Worm (Caenorhabditis elegans): ENCODE data around the gene lip-1.
"Not testable (repeated sequence)": the region's sequence is repeated elsewhere in the genome, so short reads cannot be mapped to it uniquely, and the experiment has no call there.

The lip-1 gene

ce11 chrIV:6824622-6825021, 18.1 kb upstream of the lip-1 start, which contains the start of gene H20E11.3 (continued):
- no peak for TF ChIP-seq skn-1 (tag; optimal IDR thresholded peaks at IDR 0.05)
- TF ChIP-seq elt-3 (tag; optimal IDR thresholded peaks at IDR 0.05), result no peak

ce11 chrIV:6827477-6827876, 15.3 kb upstream of the lip-1 start, which contains the start of gene H20E11.2:
Gene H20E11.2, plus strand, starts transcription at chrIV:6827777.
- not testable (repeated sequence) for TF ChIP-seq lir-3 (tag; optimal IDR thresholded peaks at IDR 0.05; ENCODE audit: poor library complexity); dsc-1 (tag; optimal IDR thresholded peaks at IDR 0.05); irx-1 (tag; optimal IDR thresholded peaks at IDR 0.05)

- no peak for TF ChIP-seq nhr-71 (tag; optimal IDR thresholded peaks at IDR 0.05)
- TF ChIP-seq mep-1 (tag; optimal IDR thresholded peaks at IDR 0.05), result no peak
- TF ChIP-seq fos-1 (tag; optimal IDR thresholded peaks at IDR 0.05), result no peak
- TF ChIP-seq elt-2 (tag; optimal IDR thresholded peaks at IDR 0.05), result peak; percentile 52
- TF ChIP-seq grh-1 (GFP tag; IDR thresholded peaks at IDR 0.05), result no peak
- no peak for TF ChIP-seq swsn-7 (tag; optimal IDR thresholded peaks at IDR 0.05)
- TF ChIP-seq unc-62 (GFP tag; optimal IDR thresholded peaks at IDR 0.05), result no peak
- TF ChIP-seq nhr-85 (tag), result no peak
Observed at ce11 chrIV:6829902-6830301, 12.9 kb upstream of the lip-1 start, which contains the start of gene H20E11.1. Gene H20E11.1, plus strand, starts transcription at chrIV:6830145.

- no peak for TF ChIP-seq efl-3 (GFP tag; optimal IDR thresholded peaks at IDR 0.05)
- TF ChIP-seq sox-4 (tag; optimal IDR thresholded peaks at IDR 0.05), result no peak
- no peak for TF ChIP-seq ceh-90 (tag; optimal IDR thresholded peaks at IDR 0.05)
- no peak for TF ChIP-seq jun-1 (tag; optimal IDR thresholded peaks at IDR 0.05)
- no peak for TF ChIP-seq swsn-7 (tag; optimal IDR thresholded peaks at IDR 0.05)
- TF ChIP-seq elt-2 (tag; optimal IDR thresholded peaks at IDR 0.05), result no peak
- TF ChIP-seq egl-27 (tag; optimal IDR thresholded peaks at IDR 0.05), result no peak
- no peak for TF ChIP-seq pqm-1 (tag; optimal IDR thresholded peaks at IDR 0.05)
- TF ChIP-seq snu-23 (GFP tag; optimal IDR thresholded peaks at IDR 0.05), result no peak
- TF ChIP-seq aha-1 (tag; optimal IDR thresholded peaks at IDR 0.05), result no peak
- TF ChIP-seq nhr-47 (tag; optimal IDR thresholded peaks at IDR 0.05), result no peak
- TF ChIP-seq lin-35 (GFP tag; optimal IDR thresholded peaks at IDR 0.05), result no peak
- no peak for TF ChIP-seq efl-1 (optimal IDR thresholded peaks at IDR 0.05)
- no peak for TF ChIP-seq efl-1 (GFP tag; optimal IDR thresholded peaks at IDR 0.05 in 1 of 2)
- no peak for TF ChIP-seq rnt-1 (tag; optimal IDR thresholded peaks at IDR 0.05)
- TF ChIP-seq nhr-12 (tag; optimal IDR thresholded peaks at IDR 0.05), result no peak
- no peak for TF ChIP-seq hlh-17 (GFP tag; optimal IDR thresholded peaks at IDR 0.05; ENCODE audit: borderline replicate concordance)
- no peak for TF ChIP-seq nhr-20 (tag; optimal IDR thresholded peaks at IDR 0.05)
- no peak for TF ChIP-seq C34B4.2 (tag; optimal IDR thresholded peaks at IDR 0.05)
- TF ChIP-seq fos-1 (tag; optimal IDR thresholded peaks at IDR 0.05), result no peak
Observed at ce11 chrIV:6832194-6832593, 10.6 kb upstream of the lip-1 start.

ce11 chrIV:6833617-6834016, 9.1 kb upstream of the lip-1 start:
- TF ChIP-seq blmp-1 (tag; optimal IDR thresholded peaks at IDR 0.05) (peak; percentile 47), elt-3 (tag; optimal IDR thresholded peaks at IDR 0.05) (peak in 1 of 6 experiments; percentile 14), pax-3 (tag; optimal IDR thresholded peaks at IDR 0.05) (no peak), grh-1 (GFP tag; IDR thresholded peaks at IDR 0.05) (no peak), mab-9 (GFP tag; IDR thresholded peaks at IDR 0.05) (0 out of 2 replicates have a peak, but pooled peaks have one; percentile 8)

- TF ChIP-seq nhr-77 (tag; optimal IDR thresholded peaks at IDR 0.05), result no peak
- TF ChIP-seq lsy-2 (tag; optimal IDR thresholded peaks at IDR 0.05), result peak in 1 of 2 experiments; percentile 19
- peak; percentile 10 for TF ChIP-seq nhr-71 (tag; optimal IDR thresholded peaks at IDR 0.05)
- peak; percentile 10; the same call in 1 of the 2 replicates for TF ChIP-seq isw-1 (GFP tag; IDR thresholded peaks at IDR 0.05)
- TF ChIP-seq unc-86 (tag; optimal IDR thresholded peaks at IDR 0.05), result peak; percentile 50
- TF ChIP-seq lin-14 (GFP tag; optimal IDR thresholded peaks at IDR 0.05), result peak; percentile 83
- TF ChIP-seq ces-1 (GFP tag; optimal IDR thresholded peaks at IDR 0.05), result peak; percentile 28
- peak in 1 of 3 experiments; percentile 29 for TF ChIP-seq ceh-82 (tag; optimal IDR thresholded peaks at IDR 0.05)
- TF ChIP-seq ceh-88 (GFP tag; IDR thresholded peaks at IDR 0.05), result no peak
- peak; percentile 86 for TF ChIP-seq fkh-10 (GFP tag; optimal IDR thresholded peaks at IDR 0.05)
Observed at ce11 chrIV:6834705-6835104, 8.1 kb upstream of the lip-1 start.
